Fruit fly (Drosophila melanogaster): ENCODE results near the gene CG14297.

Gene CG14297

dm6 chr3R:18947307-18947706, 49.4 kb downstream of the CG14297 start:
- no peak for TF ChIP-seq CG8119 (GFP tag; IDR thresholded peaks at IDR 0.05)
